Worm (Caenorhabditis elegans) whole organism, late embryonic: ENCODE results near the gene nhr-249.

Experiments
- C38D4.7 ChIP-seq: fragments of 200-800 bp; sonication (Bioruptor generic); optimal IDR thresholded peaks from 2 replicates; lab custom pipeline; 2018; ENCODE audit warnings: mild to moderate bottlenecking, missing genetic modification characterization, moderate library complexity, missing compliant biosample characterization
- F13H6.1 ChIP-seq: sonication (generic microtip); optimal IDR thresholded peaks from 2 replicates; lab custom pipeline; 2016; ENCODE audit warnings: missing genetic modification characterization, missing compliant biosample characterization
- K02D7.2 ChIP-seq: sonication (generic microtip); optimal IDR thresholded peaks from 2 replicates; lab custom pipeline; 2017; ENCODE audit warnings: mild to moderate bottlenecking, missing genetic modification characterization, missing compliant biosample characterization
- K09A11.1 ChIP-seq: sonication (generic microtip); optimal IDR thresholded peaks from 2 replicates; lab custom pipeline; 2017; ENCODE audit warnings: antibody characterized with exemption, mild to moderate bottlenecking, missing genetic modification characterization, missing compliant biosample characterization; ENCODE audit not compliant: insufficient read depth
- Y22D7AL.16 ChIP-seq: sonication (generic microtip); optimal IDR thresholded peaks from 2 replicates; lab custom pipeline; 2016; ENCODE audit warnings: missing genetic modification characterization, missing compliant biosample characterization
- ama-1 ChIP-seq: fragments of 150-350 bp; optimal IDR thresholded peaks from 2 replicates; lab custom pipeline; 2014
- ceh-19 ChIP-seq: fragments of 200-800 bp; sonication (Bioruptor generic); optimal IDR thresholded peaks from 2 replicates; lab custom pipeline; 2018; ENCODE audit warnings: mild to moderate bottlenecking, missing genetic modification characterization, missing compliant biosample characterization
- ceh-30 ChIP-seq: fragments of 150-350 bp; optimal IDR thresholded peaks from 2 replicates; lab custom pipeline; 2014; ENCODE audit warnings: missing biosample characterization, missing genetic modification characterization
- ceh-31 ChIP-seq: sonication (generic microtip); optimal IDR thresholded peaks from 2 replicates; lab custom pipeline; 2016; ENCODE audit warnings: missing genetic modification characterization, missing compliant biosample characterization
- ceh-34 ChIP-seq: sonication (generic microtip); optimal IDR thresholded peaks from 2 replicates; lab custom pipeline; 2016; ENCODE audit warnings: mild to moderate bottlenecking, missing genetic modification characterization, missing compliant biosample characterization
- ceh-45 ChIP-seq: fragments of 200-800 bp; sonication (Bioruptor generic); IDR thresholded peaks from 2 replicates; pipeline ENCODE4 v1.3.6; 2022; ENCODE audit warnings: missing genetic modification reagents, missing genetic modification characterization, missing compliant biosample characterization
- ceh-48 ChIP-seq: sonication (generic microtip); optimal IDR thresholded peaks from 2 replicates; lab custom pipeline; 2016; ENCODE audit warnings: missing genetic modification characterization, inconsistent platforms, missing compliant biosample characterization
- ceh-6 ChIP-seq: fragments of 200-800 bp; sonication (Bioruptor generic); optimal IDR thresholded peaks from 2 replicates; lab custom pipeline; 2018; ENCODE audit warnings: mild to moderate bottlenecking, missing genetic modification characterization, missing compliant biosample characterization
- ceh-9 ChIP-seq: sonication (generic microtip); optimal IDR thresholded peaks from 2 replicates; lab custom pipeline; 2016; ENCODE audit warnings: mild to moderate bottlenecking, missing genetic modification characterization, inconsistent platforms, missing compliant biosample characterization
- che-1 ChIP-seq: sonication (generic microtip); optimal IDR thresholded peaks from 2 replicates; lab custom pipeline; 2016; ENCODE audit warnings: mild to moderate bottlenecking, missing genetic modification characterization, missing compliant biosample characterization
- dmd-4 ChIP-seq: sonication (generic microtip); optimal IDR thresholded peaks from 2 replicates; lab custom pipeline; 2016; ENCODE audit warnings: borderline replicate concordance, missing genetic modification characterization, missing compliant biosample characterization
- dve-1 ChIP-seq: sonication (generic microtip); optimal IDR thresholded peaks from 2 replicates; lab custom pipeline; 2017; ENCODE audit warnings: antibody characterized with exemption, mild to moderate bottlenecking, missing genetic modification characterization, missing compliant biosample characterization
- eyg-1 ChIP-seq: sonication (generic microtip); optimal IDR thresholded peaks from 2 replicates; lab custom pipeline; 2016; ENCODE audit warnings: missing genotype, missing genetic modification characterization, missing compliant biosample characterization
- fkh-6 ChIP-seq: sonication (generic microtip); optimal IDR thresholded peaks from 2 replicates; lab custom pipeline; 2016; ENCODE audit warnings: missing genetic modification characterization, missing compliant biosample characterization
- hlh-13 ChIP-seq: fragments of 200-800 bp; sonication (Bioruptor generic); optimal IDR thresholded peaks from 2 replicates; lab custom pipeline; 2018; ENCODE audit warnings: mild to moderate bottlenecking, missing genetic modification characterization, missing compliant biosample characterization
- hlh-6 ChIP-seq: sonication (generic microtip); optimal IDR thresholded peaks from 2 replicates; lab custom pipeline; 2016; ENCODE audit warnings: missing genotype, missing genetic modification characterization, missing compliant biosample characterization
- hlh-8 ChIP-seq: sonication (generic microtip); optimal IDR thresholded peaks from 2 replicates; lab custom pipeline; 2016; ENCODE audit warnings: missing genotype, missing genetic modification characterization, missing compliant biosample characterization
- mec-3 ChIP-seq: sonication (generic microtip); optimal IDR thresholded peaks from 2 replicates; lab custom pipeline; 2016; ENCODE audit warnings: borderline replicate concordance, missing genetic modification characterization, missing compliant biosample characterization
- pag-3 ChIP-seq: sonication (generic microtip); optimal IDR thresholded peaks from 2 replicates; lab custom pipeline; 2016; ENCODE audit warnings: missing compliant biosample characterization, missing genetic modification characterization, borderline replicate concordance
- pat-9 ChIP-seq: fragments of 200-800 bp; sonication (Bioruptor generic); optimal IDR thresholded peaks from 2 replicates; lab custom pipeline; 2018; ENCODE audit warnings: mild to moderate bottlenecking, missing genetic modification characterization, moderate library complexity, missing compliant biosample characterization
- pha-2 ChIP-seq: sonication (generic microtip); optimal IDR thresholded peaks from 2 replicates; lab custom pipeline; 2017; ENCODE audit warnings: mild to moderate bottlenecking, missing genetic modification characterization, missing compliant biosample characterization
- pha-4 ChIP-seq: fragments of 150-350 bp; optimal IDR thresholded peaks from 2 replicates; lab custom pipeline; 2018; ENCODE audit warnings: missing biosample characterization, missing genetic modification reagents, missing genetic modification characterization
- pqm-1 ChIP-seq: sonication (generic microtip); optimal IDR thresholded peaks from 2 replicates; lab custom pipeline; 2016; ENCODE audit warnings: missing genetic modification characterization, missing compliant biosample characterization
- pros-1 ChIP-seq: fragments of 150-350 bp; optimal IDR thresholded peaks from 2 replicates; lab custom pipeline; 2014; ENCODE audit warnings: missing biosample characterization, missing genetic modification reagents, missing genetic modification characterization
- rnt-1 ChIP-seq: sonication (generic microtip); optimal IDR thresholded peaks from 2 replicates; lab custom pipeline; 2016; ENCODE audit warnings: missing genetic modification characterization, missing compliant biosample characterization
- sox-4 ChIP-seq: sonication (generic microtip); optimal IDR thresholded peaks from 2 replicates; lab custom pipeline; 2017; ENCODE audit warnings: mild to moderate bottlenecking, missing genetic modification characterization, inconsistent platforms, missing compliant biosample characterization
- tbx-7 ChIP-seq: sonication (generic microtip); optimal IDR thresholded peaks from 2 replicates; lab custom pipeline; 2016; ENCODE audit warnings: missing genotype, missing genetic modification characterization, missing compliant biosample characterization
- ttx-3 ChIP-seq: sonication (generic microtip); optimal IDR thresholded peaks from 2 replicates; lab custom pipeline; 2016; ENCODE audit warnings: missing genetic modification reagents, missing genetic modification characterization, missing compliant biosample characterization
- unc-3 ChIP-seq, 2 experiments: fragments of 200-800 bp in 1 of 2; sonication (Bioruptor generic) in 1 of 2; sonication (generic microtip) in 1 of 2; conservative IDR thresholded peaks in 1 of 2; optimal IDR thresholded peaks in 1 of 2; 2 replicates each; pipeline versions ENCODE4 v1.3.6 to Lab custom; 2016 to 2022; ENCODE audit warnings: missing compliant biosample characterization in 2 of 2, missing genetic modification characterization in 2 of 2, missing genetic modification reagents in 1 of 2
- unc-42 ChIP-seq: sonication (generic microtip); optimal IDR thresholded peaks from 2 replicates; lab custom pipeline; 2016; ENCODE audit warnings: missing genotype, missing genetic modification characterization, missing compliant biosample characterization
- unc-55 ChIP-seq: sonication (generic microtip); optimal IDR thresholded peaks from 2 replicates; lab custom pipeline; 2017; ENCODE audit warnings: missing biosample characterization, missing genetic modification reagents, missing genetic modification characterization
- zip-5 ChIP-seq: sonication (generic microtip); optimal IDR thresholded peaks from 2 replicates; lab custom pipeline; 2016; ENCODE audit warnings: missing genetic modification characterization, missing compliant biosample characterization
- ztf-16 ChIP-seq: sonication (generic microtip); optimal IDR thresholded peaks from 2 replicates; lab custom pipeline; 2017; ENCODE audit warnings: missing genetic modification characterization, missing compliant biosample characterization

The nhr-249 gene

DNA sequence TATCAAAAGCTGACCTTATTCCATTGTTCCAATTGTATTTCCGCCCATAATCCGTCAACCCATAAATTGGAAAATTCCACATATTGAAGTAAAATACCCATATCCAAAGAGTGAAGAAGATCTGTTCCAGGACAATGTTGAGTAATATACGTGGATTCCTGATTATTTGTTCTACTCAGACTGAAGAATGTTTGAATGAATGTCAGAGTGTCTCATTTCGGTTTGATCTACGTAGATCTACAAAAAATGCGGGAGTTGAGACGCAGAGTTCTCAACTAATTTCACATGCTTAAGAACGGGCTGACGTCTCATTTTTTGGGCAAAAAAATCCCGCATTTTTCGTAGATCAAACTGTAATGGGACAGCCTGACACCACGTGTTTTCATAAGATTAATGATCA, at the start of gene nhr-249:
nhr-249 (minus strand) TSS at position 101 of the 400 bp plus-strand sequence.
- TF ChIP-seq pag-3 (tag; lab: Kevin White, UChicago) (no peak), sox-4 (tag; lab: Kevin White, UChicago) (no peak), ceh-31 (tag; lab: Kevin White, UChicago) (no peak), K02D7.2 (no peak), ceh-34 (tag; lab: Kevin White, UChicago) (no peak), ceh-30 (tag; lab: Kevin White, UChicago) (no peak), tbx-7 (tag; lab: Kevin White, UChicago) (no peak), pros-1 (tag; lab: Kevin White, UChicago) (no peak), pat-9 (tag; lab: Kevin White, UChicago) (no peak), hlh-13 (GFP tag; lab: Kevin White, UChicago) (no peak), pqm-1 (tag; lab: Kevin White, UChicago) (no peak), unc-55 (GFP tag; lab: Kevin White, UChicago) (no peak), pha-4 (tag; lab: Kevin White, UChicago) (no peak), pha-2 (tag; lab: Kevin White, UChicago) (no peak), ama-1 (lab: Kevin White, UChicago) (no peak), dve-1 (tag; lab: Kevin White, UChicago) (no peak), ceh-6 (GFP tag; lab: Kevin White, UChicago) (no peak), Y22D7AL.16 (no peak), ceh-9 (tag; lab: Kevin White, UChicago) (no peak)

DNA sequence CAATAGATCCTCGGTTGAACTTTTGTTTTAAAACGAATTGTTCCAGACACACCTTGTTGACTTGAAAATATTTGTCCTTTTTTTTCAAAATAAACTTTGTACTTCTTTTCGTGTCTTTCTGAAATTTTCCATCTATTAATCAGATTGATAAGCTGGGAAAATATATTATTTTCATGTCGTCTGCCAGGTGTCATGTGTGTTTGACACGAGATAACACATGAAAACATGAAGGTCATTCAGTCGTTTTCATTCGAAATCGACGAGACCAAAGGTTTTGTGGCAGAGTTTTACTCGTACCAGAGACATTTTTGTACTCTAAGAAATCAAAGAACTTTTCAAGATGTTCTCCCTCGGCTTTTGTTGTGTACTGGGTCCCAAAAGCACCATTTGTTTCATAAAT, 48.3 kb upstream of the nhr-249 start:
- no peak for TF ChIP-seq C38D4.7 (GFP tag; lab: Kevin White, UChicago)
- TF ChIP-seq K02D7.2 = no peak
- TF ChIP-seq dve-1 (tag; lab: Kevin White, UChicago) = no peak
- TF ChIP-seq ceh-6 (GFP tag; lab: Kevin White, UChicago) = no peak
- no peak for TF ChIP-seq hlh-8
- no peak for TF ChIP-seq ztf-16 (tag; lab: Kevin White, UChicago)
- no peak for TF ChIP-seq pag-3 (tag; lab: Kevin White, UChicago)
- no peak for TF ChIP-seq che-1 (tag; lab: Kevin White, UChicago)
- no peak for TF ChIP-seq rnt-1
- TF ChIP-seq mec-3 (tag; lab: Kevin White, UChicago) = no peak
- no peak for TF ChIP-seq eyg-1
- TF ChIP-seq unc-3 (GFP tag; conservative IDR thresholded peaks at IDR 0.05; lab: Robert Waterston, UW) = no peak
- TF ChIP-seq unc-3 (tag; optimal IDR thresholded peaks at IDR 0.05; lab: Kevin White, UChicago) = no peak
- no peak for TF ChIP-seq hlh-6 (tag; lab: Kevin White, UChicago)
- no peak for TF ChIP-seq F13H6.1 (tag; lab: Kevin White, UChicago)
- TF ChIP-seq dmd-4 (tag; lab: Kevin White, UChicago) = no peak
- no peak for TF ChIP-seq zip-5
- TF ChIP-seq unc-55 (GFP tag; lab: Kevin White, UChicago) = no peak
- TF ChIP-seq tbx-7 (tag; lab: Kevin White, UChicago) = no peak
- TF ChIP-seq ceh-45 (GFP tag; lab: Robert Waterston, UW) = no peak
- TF ChIP-seq fkh-6 (tag; lab: Kevin White, UChicago) = no peak

DNA sequence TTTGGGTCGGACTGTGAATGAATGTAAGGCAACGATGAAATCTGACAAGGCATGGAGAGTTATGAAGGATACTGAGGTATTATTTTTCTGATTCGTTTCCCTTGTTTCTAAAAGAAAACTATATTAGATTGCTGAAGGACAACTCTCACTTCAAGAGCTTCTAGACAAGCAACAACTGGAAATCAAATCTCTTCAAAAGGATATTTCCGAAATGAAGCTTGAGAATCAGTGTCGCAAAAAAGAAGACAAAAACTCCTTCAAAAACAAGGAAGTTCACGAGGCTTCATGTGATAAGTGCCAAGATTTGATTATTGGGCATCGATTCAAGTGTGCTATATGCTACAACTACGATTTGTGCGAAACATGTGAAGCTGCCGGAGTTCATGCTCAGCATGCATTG, 46.3 kb upstream of the nhr-249 start:
- no peak for TF ChIP-seq ttx-3
- TF ChIP-seq ceh-19 (GFP tag; lab: Kevin White, UChicago) = no peak
- no peak for TF ChIP-seq K09A11.1

DNA sequence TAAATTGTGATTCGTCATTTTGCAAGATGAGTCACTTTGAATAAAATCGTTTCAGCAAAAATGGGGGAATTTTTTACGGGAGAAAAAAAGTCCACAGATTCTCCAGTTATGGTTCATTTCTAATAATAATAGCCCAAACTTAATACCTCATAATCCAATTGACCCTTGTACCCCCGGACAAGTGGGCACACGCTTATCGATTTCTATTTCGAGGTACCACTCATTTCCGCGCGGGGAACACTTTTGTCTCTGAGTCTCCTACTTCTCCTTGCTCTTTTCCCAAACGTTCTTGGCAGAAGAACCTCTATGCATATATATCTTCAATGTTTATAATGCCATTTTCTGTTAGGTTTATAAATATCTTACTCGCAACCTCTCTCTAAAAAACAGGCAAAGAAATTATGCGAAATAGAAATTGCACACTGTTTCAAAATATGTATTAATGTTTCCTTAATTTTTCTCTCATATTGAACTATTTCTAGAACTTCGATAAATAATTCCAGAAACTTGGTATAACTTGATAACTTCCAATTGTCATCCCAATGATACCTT, 44.9 kb upstream of the nhr-249 start, which contains the start of gene gldi-4:
gldi-4 (plus strand) TSS at position 502 of the 552 bp plus-strand sequence.
- TF ChIP-seq mec-3 (tag; lab: Kevin White, UChicago) (no peak), ceh-48 (peak; percentile 69), unc-42 (tag; lab: Kevin White, UChicago) (peak; percentile 22), pqm-1 (tag; lab: Kevin White, UChicago) (no peak)
